Worm (Caenorhabditis elegans) whole organism, mixed stage, embryonic: ENCODE measurements around the gene D2045.9.
A peak's percentile ranks its signal among the peaks of the same experiment; 100 is the strongest.

Source experiments
- M03D4.4 ChIP-seq: sonication (generic microtip); optimal IDR thresholded peaks from 2 replicates; lab custom pipeline; 2017; ENCODE audit warnings: mild to moderate bottlenecking, missing genetic modification characterization, missing compliant biosample characterization
- bed-3 ChIP-seq: fragments of 200-800 bp; sonication (Bioruptor generic); optimal IDR thresholded peaks from 3 replicates; lab custom pipeline; 2018; ENCODE audit warnings: mild to moderate bottlenecking, missing genetic modification characterization, moderate library complexity, missing compliant biosample characterization
- blmp-1 ChIP-seq: fragments of 150-350 bp; optimal IDR thresholded peaks from 2 replicates; lab custom pipeline; 2014; ENCODE audit warnings: missing biosample characterization, missing genetic modification characterization
- ceh-39 ChIP-seq: fragments of 150-350 bp; optimal IDR thresholded peaks from 2 replicates; lab custom pipeline; 2014; ENCODE audit warnings: missing biosample characterization, missing genetic modification characterization
- ceh-43 ChIP-seq: fragments of 200-800 bp; sonication (Bioruptor generic); optimal IDR thresholded peaks from 2 replicates; lab custom pipeline; 2018; ENCODE audit warnings: mild to moderate bottlenecking, missing genetic modification characterization, moderate library complexity, missing compliant biosample characterization
- ceh-83 ChIP-seq: fragments of 200-800 bp; sonication (Bioruptor generic); optimal IDR thresholded peaks from 2 replicates; lab custom pipeline; 2018; ENCODE audit warnings: mild to moderate bottlenecking, missing genetic modification characterization, missing compliant biosample characterization
- ces-1 ChIP-seq: fragments of 150-350 bp; optimal IDR thresholded peaks from 2 replicates; lab custom pipeline; 2014; ENCODE audit warnings: missing biosample characterization, missing genetic modification reagents, missing genetic modification characterization
- cnd-1 ChIP-seq: fragments of 200-800 bp; sonication (Bioruptor generic); optimal IDR thresholded peaks from 2 replicates; lab custom pipeline; 2018; ENCODE audit warnings: mild to moderate bottlenecking, missing genetic modification characterization, missing compliant biosample characterization
- drap-1 ChIP-seq: fragments of 200-800 bp; sonication (Bioruptor generic); optimal IDR thresholded peaks from 3 replicates; lab custom pipeline; 2018; ENCODE audit warnings: mild to moderate bottlenecking, missing genetic modification characterization, missing compliant biosample characterization
- elt-1 ChIP-seq: sonication (generic microtip); optimal IDR thresholded peaks from 2 replicates; lab custom pipeline; 2017; ENCODE audit warnings: missing genetic modification characterization, mild to moderate bottlenecking, missing compliant biosample characterization, antibody characterized with exemption, moderate library complexity, borderline replicate concordance; ENCODE audit not compliant: insufficient read depth
- elt-3 ChIP-seq: fragments of 150-350 bp; optimal IDR thresholded peaks from 2 replicates; lab custom pipeline; 2014; ENCODE audit warnings: missing biosample characterization, missing genetic modification characterization
- flh-1 ChIP-seq: fragments of 200-800 bp; sonication (Bioruptor generic); optimal IDR thresholded peaks from 2 replicates; lab custom pipeline; 2018; ENCODE audit warnings: mild to moderate bottlenecking, missing genetic modification characterization, moderate library complexity, missing compliant biosample characterization
- ham-2 ChIP-seq: fragments of 200-800 bp; sonication (Bioruptor generic); optimal IDR thresholded peaks from 2 replicates; lab custom pipeline; 2018; ENCODE audit warnings: mild to moderate bottlenecking, missing genetic modification characterization, missing compliant biosample characterization
- hlh-1 ChIP-seq: fragments of 150-350 bp; optimal IDR thresholded peaks from 2 replicates; lab custom pipeline; 2014; ENCODE audit warnings: missing biosample characterization, missing genetic modification reagents, missing genetic modification characterization
- lin-13 ChIP-seq: fragments of 150-350 bp; optimal IDR thresholded peaks from 2 replicates; lab custom pipeline; 2014; ENCODE audit warnings: missing biosample characterization, missing genetic modification characterization
- lin-32 ChIP-seq: fragments of 200-800 bp; sonication (Bioruptor generic); optimal IDR thresholded peaks from 2 replicates; lab custom pipeline; 2018; ENCODE audit warnings: mild to moderate bottlenecking, missing genetic modification characterization, missing compliant biosample characterization
- lsy-2 ChIP-seq: fragments of 150-350 bp; optimal IDR thresholded peaks from 2 replicates; lab custom pipeline; 2014; ENCODE audit warnings: missing biosample characterization, missing genetic modification characterization
- mab-5 ChIP-seq: fragments of 150-350 bp; optimal IDR thresholded peaks from 2 replicates; lab custom pipeline; 2014; ENCODE audit warnings: missing biosample characterization, missing genetic modification characterization
- mep-1 ChIP-seq: fragments of 150-350 bp; optimal IDR thresholded peaks from 2 replicates; lab custom pipeline; 2017; ENCODE audit warnings: missing biosample characterization, missing genetic modification reagents, missing genetic modification characterization, inconsistent platforms
- mls-2 ChIP-seq: sonication (generic microtip); optimal IDR thresholded peaks from 2 replicates; lab custom pipeline; 2016; ENCODE audit warnings: mild to moderate bottlenecking, missing genetic modification characterization, moderate library complexity, missing compliant biosample characterization
- nhr-12 ChIP-seq: fragments of 150-350 bp; optimal IDR thresholded peaks from 2 replicates; lab custom pipeline; 2014; ENCODE audit warnings: missing biosample characterization, missing genetic modification characterization
- nhr-2 ChIP-seq: fragments of 150-350 bp; optimal IDR thresholded peaks from 2 replicates; lab custom pipeline; 2014; ENCODE audit warnings: missing biosample characterization, missing genetic modification characterization
- nhr-237 ChIP-seq: fragments of 150-350 bp; optimal IDR thresholded peaks from 2 replicates; lab custom pipeline; 2014; ENCODE audit warnings: missing biosample characterization, missing genetic modification characterization
- nhr-28 ChIP-seq: fragments of 150-350 bp; optimal IDR thresholded peaks from 2 replicates; lab custom pipeline; 2014; ENCODE audit warnings: missing biosample characterization, missing genetic modification characterization
- nhr-76 ChIP-seq: sonication (generic microtip); optimal IDR thresholded peaks from 2 replicates; lab custom pipeline; 2017; ENCODE audit warnings: missing biosample characterization, missing genetic modification characterization
- pha-4 ChIP-seq: fragments of 150-350 bp; optimal IDR thresholded peaks from 2 replicates; lab custom pipeline; 2018; ENCODE audit warnings: missing biosample characterization, missing genetic modification reagents, missing genetic modification characterization
- sem-2 ChIP-seq: fragments of 200-800 bp; sonication (Bioruptor generic); optimal IDR thresholded peaks from 2 replicates; lab custom pipeline; 2018; ENCODE audit warnings: mild to moderate bottlenecking, missing genetic modification characterization, missing compliant biosample characterization
- snpc-4 ChIP-seq: fragments of 150-350 bp; optimal IDR thresholded peaks from 2 replicates; lab custom pipeline; 2014; ENCODE audit warnings: missing biosample characterization, missing genetic modification characterization
- sptf-1 ChIP-seq: sonication (generic microtip); optimal IDR thresholded peaks from 2 replicates; lab custom pipeline; 2017; ENCODE audit warnings: mild to moderate bottlenecking, missing genetic modification characterization, moderate library complexity, missing compliant biosample characterization
- tbx-8 ChIP-seq: fragments of 200-800 bp; sonication (Bioruptor generic); optimal IDR thresholded peaks from 2 replicates; lab custom pipeline; 2018; ENCODE audit warnings: mild to moderate bottlenecking, missing genetic modification characterization, moderate library complexity, missing compliant biosample characterization
- unc-120 ChIP-seq: sonication (generic microtip); optimal IDR thresholded peaks from 2 replicates; lab custom pipeline; 2017; ENCODE audit warnings: missing genetic modification characterization, missing compliant biosample characterization; ENCODE audit not compliant: poor library complexity, severe bottlenecking
- unc-39 ChIP-seq: fragments of 150-350 bp; optimal IDR thresholded peaks from 2 replicates; lab custom pipeline; 2014; ENCODE audit warnings: missing biosample characterization, missing genetic modification characterization
- unc-62 ChIP-seq: fragments of 150-350 bp; optimal IDR thresholded peaks from 2 replicates; lab custom pipeline; 2014; ENCODE audit warnings: missing biosample characterization, missing genetic modification reagents, missing genetic modification characterization
- zip-8 ChIP-seq: fragments of 150-350 bp; optimal IDR thresholded peaks from 2 replicates; lab custom pipeline; 2014; ENCODE audit warnings: missing biosample characterization, missing genetic modification characterization
- ztf-11 ChIP-seq: fragments of 150-350 bp; optimal IDR thresholded peaks from 2 replicates; lab custom pipeline; 2014; ENCODE audit warnings: missing biosample characterization, missing genetic modification characterization

The D2045.9 gene

ce11 chrIII:10460427-10461163, 14.4 kb upstream of the D2045.9 start, which contains the start of gene ecps-1:
ecps-1 (minus strand) TSS chrIII:10460551.
- TF ChIP-seq sem-2 (GFP tag; lab: Kevin White, UChicago): no peak
- peak; percentile 20 for TF ChIP-seq nhr-2 (tag; lab: Kevin White, UChicago)
- no peak for TF ChIP-seq blmp-1 (tag; lab: Kevin White, UChicago)
- no peak for TF ChIP-seq elt-3 (tag; lab: Kevin White, UChicago)
- TF ChIP-seq zip-8 (tag; lab: Kevin White, UChicago): no peak
- peak; percentile 81 for TF ChIP-seq ceh-39 (tag; lab: Kevin White, UChicago)
- no peak for TF ChIP-seq nhr-76 (tag; lab: Kevin White, UChicago)
- peak; percentile 63 for TF ChIP-seq lin-13
- TF ChIP-seq lsy-2 (tag; lab: Kevin White, UChicago): peak; percentile 74
- no peak for TF ChIP-seq lin-32
- no peak for TF ChIP-seq ham-2
- TF ChIP-seq hlh-1 (tag; lab: Kevin White, UChicago): no peak
- peak; percentile 88 for TF ChIP-seq nhr-237 (tag; lab: Kevin White, UChicago)
- no peak for TF ChIP-seq drap-1 (GFP tag; lab: Kevin White, UChicago)
- peak; percentile 66 for TF ChIP-seq pha-4 (tag; lab: Kevin White, UChicago)
- no peak for TF ChIP-seq M03D4.4 (tag; lab: Kevin White, UChicago)
- peak; percentile 85 for TF ChIP-seq ces-1 (GFP tag; lab: Kevin White, UChicago)
- no peak for TF ChIP-seq mab-5 (tag; lab: Kevin White, UChicago)
- TF ChIP-seq snpc-4 (tag; lab: Kevin White, UChicago): no peak
- TF ChIP-seq unc-62: no peak
- no peak for TF ChIP-seq nhr-28 (tag; lab: Kevin White, UChicago)
- no peak for TF ChIP-seq unc-120
- no peak for TF ChIP-seq unc-39
- TF ChIP-seq mep-1 (tag; lab: Kevin White, UChicago): peak; percentile 98
- peak; percentile 24 for TF ChIP-seq cnd-1
- no peak for TF ChIP-seq ztf-11 (tag; lab: Kevin White, UChicago)
- no peak for TF ChIP-seq sptf-1
- no peak for TF ChIP-seq tbx-8 (GFP tag; lab: Kevin White, UChicago)
- no peak for TF ChIP-seq elt-1 (tag; lab: Kevin White, UChicago)

- TF ChIP-seq M03D4.4 (tag; lab: Kevin White, UChicago) (peak; percentile 98), ces-1 (GFP tag; lab: Kevin White, UChicago) (peak; percentile 34), ztf-11 (tag; lab: Kevin White, UChicago) (peak; percentile 100), elt-1 (tag; lab: Kevin White, UChicago) (peak; percentile 92), nhr-28 (tag; lab: Kevin White, UChicago) (peak; percentile 74), tbx-8 (GFP tag; lab: Kevin White, UChicago) (peak; percentile 90), elt-3 (tag; lab: Kevin White, UChicago) (peak; percentile 80), hlh-1 (tag; lab: Kevin White, UChicago) (peak; percentile 92), nhr-12 (tag; lab: Kevin White, UChicago) (peak; percentile 100), lin-32 (peak; percentile 97), unc-120 (peak; percentile 98), nhr-237 (tag; lab: Kevin White, UChicago) (peak; percentile 66), cnd-1 (peak; percentile 98), zip-8 (tag; lab: Kevin White, UChicago) (no peak), blmp-1 (tag; lab: Kevin White, UChicago) (peak; percentile 91), flh-1 (peak; percentile 93), sptf-1 (peak; percentile 99), sem-2 (GFP tag; lab: Kevin White, UChicago) (peak; percentile 95), drap-1 (GFP tag; lab: Kevin White, UChicago) (peak; percentile 99), lsy-2 (tag; lab: Kevin White, UChicago) (peak; percentile 68), mls-2 (tag; lab: Kevin White, UChicago) (peak; percentile 100), mab-5 (tag; lab: Kevin White, UChicago) (peak; percentile 62), snpc-4 (tag; lab: Kevin White, UChicago) (no peak), ceh-39 (tag; lab: Kevin White, UChicago) (peak; percentile 54), nhr-2 (tag; lab: Kevin White, UChicago) (no peak), nhr-76 (tag; lab: Kevin White, UChicago) (peak; percentile 98), bed-3 (GFP tag; lab: Kevin White, UChicago) (peak; percentile 96), ceh-43 (GFP tag; lab: Kevin White, UChicago) (peak; percentile 97), lin-13 (peak; percentile 95), ceh-83 (GFP tag; lab: Kevin White, UChicago) (peak; percentile 93), unc-62 (peak; percentile 81), mep-1 (tag; lab: Kevin White, UChicago) (peak; percentile 76), pha-4 (tag; lab: Kevin White, UChicago) (peak; percentile 91), unc-39 (peak; percentile 100), ham-2 (peak; percentile 96)
Observed at ce11 chrIII:10461164-10461546, 13.9 kb upstream of the D2045.9 start, which contains the start of gene atx-2. atx-2 (plus strand) TSS chrIII:10461389.
